Fruit fly (Drosophila melanogaster) whole organism, embryonic: ENCODE measurements around the gene endos.

Experiments
- Ada2b ChIP-seq: fragments of 200-800 bp; sonication (Bioruptor generic); IDR thresholded peaks from 2 replicates; pipeline ENCODE4 v1.3.6; 2022; ENCODE audit warnings: missing biosample characterization, missing genetic modification characterization
- Antp ChIP-seq: fragments of 200-800 bp; sonication (Bioruptor generic); optimal IDR thresholded peaks from 3 replicates; lab custom pipeline; 2016; ENCODE audit warnings: missing biosample characterization, missing genetic modification characterization
- Atf6 ChIP-seq: fragments of 200-800 bp; sonication (Bioruptor generic); IDR thresholded peaks from 2 replicates; pipeline ENCODE4 v1.3.6; 2022; ENCODE audit warnings: missing biosample characterization, missing genetic modification characterization
- BEAF-32 ChIP-seq: fragments of 200-800 bp; sonication (Bioruptor generic); optimal IDR thresholded peaks from 3 replicates; lab custom pipeline; 2017; ENCODE audit warnings: missing biosample characterization, missing genetic modification characterization, mild to moderate bottlenecking, moderate library complexity, missing genetic modification reagents
- Bgb ChIP-seq: fragments of 200-800 bp; sonication (Bioruptor generic); IDR thresholded peaks from 2 replicates; pipeline ENCODE4 v1.3.6; 2022; ENCODE audit warnings: missing biosample characterization, missing genetic modification characterization; ENCODE audit not compliant: partially characterized antibody
- Blimp-1 ChIP-seq: fragments of 200-800 bp; sonication (Bioruptor generic); optimal IDR thresholded peaks from 3 replicates; lab custom pipeline; 2018; ENCODE audit warnings: missing biosample characterization, missing genetic modification characterization, mild to moderate bottlenecking, moderate library complexity, missing genetic modification reagents
- CG10366 ChIP-seq: fragments of 200-800 bp; sonication (Bioruptor generic); IDR thresholded peaks from 2 replicates; pipeline ENCODE4 v1.3.6; 2022; ENCODE audit warnings: missing biosample characterization, missing genetic modification characterization
- CG11504 ChIP-seq: fragments of 200-800 bp; sonication (Bioruptor generic); optimal IDR thresholded peaks from 3 replicates; lab custom pipeline; 2019; ENCODE audit warnings: missing biosample characterization, mild to moderate bottlenecking, missing genetic modification characterization, moderate library complexity
- CG14014 ChIP-seq: fragments of 200-800 bp; sonication (Bioruptor generic); IDR thresholded peaks from 2 replicates; pipeline ENCODE4 v1.3.6; 2022; ENCODE audit warnings: missing biosample characterization, missing genetic modification characterization
- CG14050 ChIP-seq: fragments of 200-800 bp; sonication (Bioruptor generic); IDR thresholded peaks from 3 replicates; pipeline ENCODE4 v1.3.6; 2022; ENCODE audit warnings: missing biosample characterization, missing genetic modification characterization
- CG14860 ChIP-seq: fragments of 200-800 bp; sonication (Bioruptor generic); IDR thresholded peaks from 3 replicates; pipeline ENCODE4 v1.3.6; 2022; ENCODE audit warnings: missing biosample characterization, missing genetic modification characterization; ENCODE audit not compliant: partially characterized antibody
- CG15696 ChIP-seq: fragments of 200-800 bp; sonication (Bioruptor generic); optimal IDR thresholded peaks from 2 replicates; lab custom pipeline; 2019; ENCODE audit warnings: missing biosample characterization, mild to moderate bottlenecking, missing genetic modification characterization, moderate library complexity
- CG1647 ChIP-seq: fragments of 200-800 bp; sonication (Bioruptor generic); optimal IDR thresholded peaks from 3 replicates; lab custom pipeline; 2016; ENCODE audit warnings: missing biosample characterization, missing genetic modification characterization
- CG16815 ChIP-seq: fragments of 200-800 bp; sonication (Bioruptor generic); optimal IDR thresholded peaks from 3 replicates; lab custom pipeline; 2017; ENCODE audit warnings: missing biosample characterization, mild to moderate bottlenecking, missing genetic modification characterization
- CG2129 ChIP-seq: fragments of 200-800 bp; sonication (Bioruptor generic); IDR thresholded peaks from 2 replicates; pipeline ENCODE4 v1.3.6; 2022; ENCODE audit warnings: missing biosample characterization, missing genetic modification characterization; ENCODE audit not compliant: partially characterized antibody
- CG2678 ChIP-seq: fragments of 200-800 bp; sonication (Bioruptor generic); optimal IDR thresholded peaks from 3 replicates; lab custom pipeline; 2019; ENCODE audit warnings: missing biosample characterization, mild to moderate bottlenecking, missing genetic modification characterization, moderate library complexity
- CG30431 ChIP-seq: fragments of 200-800 bp; sonication (Bioruptor generic); optimal IDR thresholded peaks from 2 replicates; lab custom pipeline; 2017; ENCODE audit warnings: missing biosample characterization, missing genetic modification characterization
- CG3065 ChIP-seq: fragments of 200-800 bp; sonication (Bioruptor generic); optimal IDR thresholded peaks from 2 replicates; lab custom pipeline; 2016; ENCODE audit warnings: missing biosample characterization, missing genetic modification characterization
- CG34422 ChIP-seq: fragments of 200-800 bp; sonication (Bioruptor generic); IDR thresholded peaks from 3 replicates; pipeline ENCODE4 v1.3.6; 2022; ENCODE audit warnings: missing biosample characterization, missing genetic modification characterization
- CG6813 ChIP-seq: fragments of 200-800 bp; sonication (Bioruptor generic); optimal IDR thresholded peaks from 2 replicates; lab custom pipeline; 2017; ENCODE audit warnings: missing biosample characterization, missing genetic modification characterization, mild to moderate bottlenecking, moderate library complexity, missing genetic modification reagents
- CG6854 ChIP-seq: fragments of 200-800 bp; sonication (Bioruptor generic); optimal IDR thresholded peaks from 3 replicates; lab custom pipeline; 2017; ENCODE audit warnings: missing biosample characterization, mild to moderate bottlenecking, missing genetic modification characterization
- CG7556 ChIP-seq: fragments of 200-800 bp; sonication (Bioruptor generic); optimal IDR thresholded peaks from 2 replicates; lab custom pipeline; 2017; ENCODE audit warnings: missing biosample characterization, mild to moderate bottlenecking, missing genetic modification characterization
- CG7839 ChIP-seq: fragments of 200-800 bp; sonication (Bioruptor generic); optimal IDR thresholded peaks from 3 replicates; lab custom pipeline; 2018; ENCODE audit warnings: missing biosample characterization, mild to moderate bottlenecking, missing genetic modification characterization, moderate library complexity
- Dll ChIP-seq: fragments of 200-800 bp; sonication (Bioruptor generic); IDR thresholded peaks from 4 replicates; pipeline ENCODE4 v1.3.6; 2022; ENCODE audit warnings: missing biosample characterization, missing genetic modification characterization; ENCODE audit not compliant: partially characterized antibody
- Doc2 ChIP-seq: fragments of 200-800 bp; sonication (Bioruptor generic); IDR thresholded peaks from 2 replicates; pipeline ENCODE4 v1.3.6; 2022; ENCODE audit warnings: missing biosample characterization, missing genetic modification characterization
- Hr39 ChIP-seq: fragments of >200 bp; optimal IDR thresholded peaks from 2 replicates; lab custom pipeline; 2017
- Mad ChIP-seq: fragments of 200-800 bp; sonication (Bioruptor generic); optimal IDR thresholded peaks from 2 replicates; lab custom pipeline; 2016; ENCODE audit warnings: missing biosample characterization, missing genetic modification characterization
- NC2α ChIP-seq: fragments of 200-800 bp; sonication (Bioruptor generic); optimal IDR thresholded peaks from 2 replicates; lab custom pipeline; 2016; ENCODE audit warnings: missing biosample characterization, missing genetic modification characterization
- Scr ChIP-seq: fragments of 200-800 bp; sonication (Bioruptor generic); IDR thresholded peaks from 2 replicates; pipeline ENCODE4 v1.3.6; 2022; ENCODE audit warnings: missing biosample characterization, missing genetic modification characterization; ENCODE audit not compliant: partially characterized antibody
- Spps ChIP-seq: fragments of 200-800 bp; sonication (Bioruptor generic); optimal IDR thresholded peaks from 2 replicates; lab custom pipeline; 2018; ENCODE audit warnings: missing biosample characterization, mild to moderate bottlenecking, missing genetic modification characterization
- abd-A ChIP-seq: fragments of 200-800 bp; sonication (Bioruptor generic); optimal IDR thresholded peaks from 3 replicates; lab custom pipeline; 2019; ENCODE audit warnings: missing biosample characterization, mild to moderate bottlenecking, missing genetic modification characterization, moderate library complexity
- ara ChIP-seq: fragments of 200-800 bp; sonication (Bioruptor generic); IDR thresholded peaks from 2 replicates; pipeline ENCODE4 v1.3.6; 2022; ENCODE audit warnings: missing biosample characterization, missing genetic modification characterization
- dan ChIP-seq: fragments of 200-800 bp; sonication (Bioruptor generic); IDR thresholded peaks from 2 replicates; pipeline ENCODE4 v1.3.6; 2022; ENCODE audit warnings: missing biosample characterization, missing genetic modification characterization
- dm ChIP-seq: fragments of 200-800 bp; sonication (Bioruptor generic); optimal IDR thresholded peaks from 3 replicates; lab custom pipeline; 2016; ENCODE audit warnings: missing biosample characterization, missing genetic modification characterization
- dpn ChIP-seq, 2 experiments: fragments of 200-800 bp; sonication (Bioruptor generic); optimal IDR thresholded peaks; 3 replicates each; lab custom pipeline; 2016; ENCODE audit warnings: missing biosample characterization in 2 of 2, missing genetic modification characterization in 2 of 2
- fd96Cb ChIP-seq: fragments of 200-800 bp; sonication (Bioruptor generic); optimal IDR thresholded peaks from 2 replicates; lab custom pipeline; 2018; ENCODE audit warnings: missing biosample characterization, mild to moderate bottlenecking, missing genetic modification characterization, moderate library complexity
- gcm2 ChIP-seq: fragments of 200-800 bp; sonication (Bioruptor generic); optimal IDR thresholded peaks from 2 replicates; lab custom pipeline; 2016; ENCODE audit warnings: missing biosample characterization, missing genetic modification characterization
- lbe ChIP-seq: fragments of 200-800 bp; sonication (Bioruptor generic); optimal IDR thresholded peaks from 2 replicates; lab custom pipeline; 2016; ENCODE audit warnings: missing biosample characterization, mild to moderate bottlenecking, missing genetic modification characterization
- luna ChIP-seq: fragments of 200-800 bp; sonication (Bioruptor generic); optimal IDR thresholded peaks from 2 replicates; lab custom pipeline; 2016; ENCODE audit warnings: missing biosample characterization, missing genetic modification characterization
- pan ChIP-seq, 4 experiments: fragments of >200 bp in 3 of 4; fragments of 200-800 bp in 1 of 4; sonication (Bioruptor generic) in 1 of 4; optimal IDR thresholded peaks in 3 of 4; IDR thresholded peaks in 1 of 4; 2 replicates each; pipeline versions ENCODE4 v1.3.6 to Lab custom; 2017 to 2022; ENCODE audit warnings: missing biosample characterization in 2 of 4, missing genetic modification characterization in 2 of 4, mixed read lengths in 1 of 4
- prd ChIP-seq, 3 experiments: fragments of >200 bp in 2 of 3; fragments of 200-800 bp in 1 of 3; sonication (Bioruptor generic) in 1 of 3; optimal IDR thresholded peaks in 2 of 3; IDR thresholded peaks in 1 of 3; 2 replicates in 2 of 3; 3 replicates in 1 of 3; pipeline versions ENCODE4 v1.3.6 to Lab custom; 2017 to 2022; ENCODE audit warnings: missing biosample characterization in 1 of 3, missing genetic modification characterization in 1 of 3
- pzg ChIP-seq: fragments of 200-800 bp; sonication (Bioruptor generic); optimal IDR thresholded peaks from 3 replicates; lab custom pipeline; 2018; ENCODE audit warnings: missing biosample characterization, mild to moderate bottlenecking, missing genetic modification characterization, moderate library complexity
- ranshi ChIP-seq: fragments of 200-800 bp; sonication (Bioruptor generic); IDR thresholded peaks from 2 replicates; pipeline ENCODE4 v1.3.6; 2022; ENCODE audit warnings: missing biosample characterization, missing genetic modification characterization
- sqz ChIP-seq: fragments of 200-800 bp; sonication (Bioruptor generic); optimal IDR thresholded peaks from 3 replicates; lab custom pipeline; 2018; ENCODE audit warnings: missing biosample characterization, mild to moderate bottlenecking, missing genetic modification characterization
- wek ChIP-seq: fragments of 200-800 bp; sonication (Bioruptor generic); optimal IDR thresholded peaks from 3 replicates; lab custom pipeline; 2018; ENCODE audit warnings: missing biosample characterization, mild to moderate bottlenecking, missing genetic modification characterization, moderate library complexity
- zfh1 ChIP-seq: fragments of 200-800 bp; sonication (Bioruptor generic); IDR thresholded peaks from 3 replicates; pipeline ENCODE4 v1.3.6; 2022; ENCODE audit warnings: missing biosample characterization, missing genetic modification characterization

The endos gene

DNA sequence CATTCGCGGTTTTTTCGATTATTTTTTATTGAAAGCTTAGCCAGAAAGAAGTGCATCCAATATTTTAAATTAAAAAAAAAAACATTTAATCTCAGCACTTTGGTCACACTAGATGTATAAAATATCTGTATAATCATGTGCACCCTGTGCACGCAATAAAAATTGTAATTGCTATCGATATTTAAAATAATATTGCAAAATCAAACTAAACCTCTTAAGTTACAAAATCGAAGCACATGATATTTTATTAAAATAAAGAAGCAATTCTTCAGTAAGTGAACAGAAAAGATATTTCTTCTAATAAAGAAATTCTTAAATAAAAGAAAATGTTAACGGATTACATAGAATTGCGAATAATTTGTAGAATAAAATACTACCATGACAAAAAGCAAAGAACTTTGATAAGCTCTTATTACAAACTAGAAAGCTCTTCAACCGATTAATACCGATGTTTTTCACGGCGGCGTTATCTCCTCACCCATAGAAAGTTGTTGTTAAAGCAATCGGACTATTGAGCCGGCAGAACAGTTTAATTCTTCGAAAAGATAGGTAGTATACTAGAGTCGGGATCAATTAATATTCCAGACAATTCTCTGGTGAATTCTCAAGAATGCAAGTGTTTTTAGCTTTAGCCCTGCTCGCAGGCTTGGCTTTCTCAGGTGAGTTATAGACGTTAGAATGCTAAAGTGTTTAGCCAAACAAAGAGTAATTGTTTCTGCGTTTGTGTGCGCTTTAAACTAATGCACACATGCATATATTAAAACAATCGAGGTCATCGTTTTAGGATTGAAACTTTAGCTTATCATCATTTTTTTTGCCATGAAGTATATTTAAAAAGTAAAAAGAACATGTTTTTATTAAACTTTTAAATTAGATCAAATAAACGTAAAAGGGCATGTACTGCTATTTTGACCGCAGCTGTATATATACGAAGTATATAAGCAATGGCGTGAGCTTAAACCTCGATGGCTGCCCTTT is 37.5 kb downstream of the endos start, which contains the start of gene CtsK1 (continued):
- TF ChIP-seq wek (no peak), Bgb (GFP tag; lab: Robert Waterston, UW) (peak; percentile 72; the same call in 1 of the 2 replicates), Ada2b (GFP tag; lab: Robert Waterston, UW) (0 out of 2 replicates have a peak, but pooled peaks have one; percentile 10), CG3065 (GFP tag; lab: Kevin White, UChicago) (no peak), lbe (GFP tag; lab: Kevin White, UChicago) (peak; percentile 23), CG6813 (peak; percentile 1), fd96Cb (tag; lab: Kevin White, UChicago) (no peak), abd-A (tag; lab: Kevin White, UChicago) (peak; percentile 8), luna (GFP tag; lab: Kevin White, UChicago) (no peak), dan (GFP tag; lab: Robert Waterston, UW) (no peak), CG14860 (GFP tag; lab: Robert Waterston, UW) (peak; percentile 40; the same call in 2 of the 3 replicates), CG2129 (GFP tag; lab: Robert Waterston, UW) (0 out of 2 replicates have a peak, but pooled peaks have one; percentile 12), dpn (GFP tag; optimal IDR thresholded peaks at IDR 0.05; lab: Kevin White, UChicago) (no peak), CG2678 (tag; lab: Kevin White, UChicago) (peak; percentile 48), dm (GFP tag; lab: Kevin White, UChicago) (no peak), CG14014 (0 out of 2 replicates have a peak, but pooled peaks have one; percentile 21), CG34422 (GFP tag; lab: Robert Waterston, UW) (0 out of 3 replicates have a peak, but pooled peaks have one; percentile 54), CG6854 (GFP tag; lab: Kevin White, UChicago) (no peak), prd (optimal IDR thresholded peaks at IDR 0.05; lab: Kevin White, UChicago) (no peak), prd (GFP tag; IDR thresholded peaks at IDR 0.05; lab: Robert Waterston, UW) (peak; percentile 60; the same call in 2 of the 3 replicates), NC2α (no peak), ranshi (GFP tag; lab: Robert Waterston, UW) (no peak; the same call in 1 of the 2 replicates), CG16815 (no peak), Hr39 (no peak), CG11504 (tag; lab: Kevin White, UChicago) (peak; percentile 47), BEAF-32 (peak; percentile 77), Blimp-1 (no peak), CG15696 (tag; lab: Kevin White, UChicago) (no peak), Scr (peak; percentile 76), CG7556 (GFP tag; lab: Kevin White, UChicago) (no peak), gcm2 (GFP tag; lab: Kevin White, UChicago) (no peak), pan (optimal IDR thresholded peaks at IDR 0.05; lab: Kevin White, UChicago) (no peak), pan (GFP tag; optimal IDR thresholded peaks at IDR 0.05 in 1 of 2, IDR thresholded peaks at IDR 0.05 in 1 of 2) (peak in 1 of 2 experiments; percentile 74), pzg (peak; percentile 40), CG30431 (GFP tag; lab: Kevin White, UChicago) (no peak), Antp (GFP tag; lab: Kevin White, UChicago) (no peak), CG14050 (GFP tag; lab: Robert Waterston, UW) (no peak), CG10366 (GFP tag; lab: Robert Waterston, UW) (0 out of 2 replicates have a peak, but pooled peaks have one; percentile 25), CG7839 (tag; lab: Kevin White, UChicago) (peak; percentile 44), Mad (GFP tag; lab: Kevin White, UChicago) (no peak), Spps (tag; lab: Kevin White, UChicago) (no peak), zfh1 (GFP tag; lab: Robert Waterston, UW) (peak; percentile 59; the same call in 1 of the 3 replicates), Doc2 (GFP tag; lab: Robert Waterston, UW) (no peak), Dll (GFP tag; lab: Robert Waterston, UW) (peak; percentile 90), ara (peak; percentile 25; the same call in 1 of the 2 replicates), CG1647 (GFP tag; lab: Kevin White, UChicago) (no peak), Atf6 (GFP tag; lab: Robert Waterston, UW) (0 out of 2 replicates have a peak, but pooled peaks have one; percentile 42), sqz (GFP tag; lab: Kevin White, UChicago) (peak; percentile 54)
